Fruit fly (Drosophila melanogaster): Measurements from ENCODE around the gene CG14397.

CG14397 gene

dm6 chr2L:21105127-21105526 lies 14.1 kb downstream of the CG14397 start (continued):
- TF ChIP-seq Elba2 (GFP tag; optimal IDR thresholded peaks at IDR 0.05) (no peak), grau (tag; optimal IDR thresholded peaks at IDR 0.05) (no peak), fd64A (GFP tag; optimal IDR thresholded peaks at IDR 0.05) (no peak), CG17361 (GFP tag; IDR thresholded peaks at IDR 0.05) (no peak), CG18599 (GFP tag; optimal IDR thresholded peaks at IDR 0.05) (no peak), CG8290 (GFP tag; optimal IDR thresholded peaks at IDR 0.05) (no peak), CG8290 (tag; optimal IDR thresholded peaks at IDR 0.05) (peak in 1 of 2 experiments; percentile 52), CG2199 (GFP tag; IDR thresholded peaks at IDR 0.05) (no peak), Adf1 (GFP tag; IDR thresholded peaks at IDR 0.05) (no peak), CG11504 (tag; optimal IDR thresholded peaks at IDR 0.05) (no peak), twi (tag; optimal IDR thresholded peaks at IDR 0.05) (peak; percentile 82)

- no peak for TF ChIP-seq CG17186 (GFP tag; optimal IDR thresholded peaks at IDR 0.05)
- TF ChIP-seq Doc3 (GFP tag; IDR thresholded peaks at IDR 0.05; ENCODE audit: partially characterized antibody) = no peak
- no peak for TF ChIP-seq CG4404 (GFP tag; IDR thresholded peaks at IDR 0.05)
- no peak for TF ChIP-seq z (GFP tag; IDR thresholded peaks at IDR 0.05)
- no peak for TF ChIP-seq MTF-1 (GFP tag; optimal IDR thresholded peaks at IDR 0.05; ENCODE audit: borderline replicate concordance)
- TF ChIP-seq CG14014 (GFP tag; IDR thresholded peaks at IDR 0.05) = no peak
- TF ChIP-seq CG7928 (GFP tag; optimal IDR thresholded peaks at IDR 0.05) = no peak
- TF ChIP-seq PHDP (tag; optimal IDR thresholded peaks at IDR 0.05) = no peak
- no peak for TF ChIP-seq pnt (GFP tag; optimal IDR thresholded peaks at IDR 0.05)
- no peak for TF ChIP-seq CG6765 (GFP tag; optimal IDR thresholded peaks at IDR 0.05)
- no peak for TF ChIP-seq Camta (GFP tag; optimal IDR thresholded peaks at IDR 0.05)
- no peak for TF ChIP-seq CG1647 (GFP tag; optimal IDR thresholded peaks at IDR 0.05)
- no peak for TF ChIP-seq HLHmδ (GFP tag; optimal IDR thresholded peaks at IDR 0.05)
- no peak for TF ChIP-seq tll (GFP tag; optimal IDR thresholded peaks at IDR 0.05)
- no peak for TF ChIP-seq lbe (GFP tag; optimal IDR thresholded peaks at IDR 0.05)
- TF ChIP-seq twi (tag; optimal IDR thresholded peaks at IDR 0.05) = no peak
- TF ChIP-seq CG2120 (GFP tag; optimal IDR thresholded peaks at IDR 0.05) = peak; percentile 15
- peak; percentile 16 for TF ChIP-seq CG8388 (GFP tag; optimal IDR thresholded peaks at IDR 0.05)
- no peak for TF ChIP-seq insv (GFP tag; optimal IDR thresholded peaks at IDR 0.05)
- no peak for TF ChIP-seq Dfd (GFP tag; optimal IDR thresholded peaks at IDR 0.05)
- no peak for TF ChIP-seq pros (GFP tag; optimal IDR thresholded peaks at IDR 0.05)
- TF ChIP-seq CG17829 (tag; optimal IDR thresholded peaks at IDR 0.05) = no peak
- no peak for TF ChIP-seq Dbx (GFP tag; IDR thresholded peaks at IDR 0.05)
- TF ChIP-seq sob (GFP tag; IDR thresholded peaks at IDR 0.05) = no peak
- no peak for TF ChIP-seq ci (GFP tag; IDR thresholded peaks at IDR 0.05)
- peak; percentile 5 for TF ChIP-seq CG12155 (GFP tag; optimal IDR thresholded peaks at IDR 0.05)
- TF ChIP-seq NfI (GFP tag; optimal IDR thresholded peaks at IDR 0.05) = no peak
- TF ChIP-seq wek (GFP tag; optimal IDR thresholded peaks at IDR 0.05) = no peak
- no peak for TF ChIP-seq Myb (GFP tag; optimal IDR thresholded peaks at IDR 0.05)
- no peak for TF ChIP-seq CG16863 (GFP tag; optimal IDR thresholded peaks at IDR 0.05)
- no peak for TF ChIP-seq CG11560 (tag; IDR thresholded peaks at IDR 0.05)
- TF ChIP-seq E2f1 (GFP tag; IDR thresholded peaks at IDR 0.05) = no peak
- no peak for TF ChIP-seq bab2 (GFP tag; optimal IDR thresholded peaks at IDR 0.05)
- peak; percentile 1 for TF ChIP-seq CG17359 (tag; optimal IDR thresholded peaks at IDR 0.05)
- no peak for TF ChIP-seq CG17612 (GFP tag; IDR thresholded peaks at IDR 0.05)
- TF ChIP-seq MBD-R2 (GFP tag; IDR thresholded peaks at IDR 0.05) = no peak
- no peak for TF ChIP-seq CG7357 (GFP tag; IDR thresholded peaks at IDR 0.05)
- no peak for TF ChIP-seq CG6175 (GFP tag; IDR thresholded peaks at IDR 0.05)
- no peak for TF ChIP-seq dysf (GFP tag; IDR thresholded peaks at IDR 0.05)
- no peak for TF ChIP-seq usp (GFP tag; optimal IDR thresholded peaks at IDR 0.05)
Measured at dm6 chr2L:21107651-21108489, 16.8 kb downstream of the CG14397 start.

Measured in whole organism, embryonic.